Fruit fly (Drosophila melanogaster) whole organism, embryonic: ENCODE results near the gene CG42716.

Source experiments
- Asciz ChIP-seq: fragments of 200-800 bp; sonication (Bioruptor generic); optimal IDR thresholded peaks from 2 replicates; lab custom pipeline; 2017; ENCODE audit warnings: missing biosample characterization, mild to moderate bottlenecking, missing genetic modification characterization, missing genetic modification reagents
- Atf3 ChIP-seq: fragments of 200-800 bp; sonication (Bioruptor generic); optimal IDR thresholded peaks from 3 replicates; lab custom pipeline; 2016; ENCODE audit warnings: missing biosample characterization, missing genetic modification characterization
- CG10565 ChIP-seq: fragments of 200-800 bp; sonication (Bioruptor generic); optimal IDR thresholded peaks from 3 replicates; lab custom pipeline; 2016; ENCODE audit warnings: missing biosample characterization, mild to moderate bottlenecking, missing genetic modification characterization
- CG11093 ChIP-seq: fragments of 200-800 bp; sonication (Bioruptor generic); IDR thresholded peaks from 3 replicates; pipeline ENCODE4 v1.3.6; 2022; ENCODE audit warnings: missing biosample characterization, missing genetic modification characterization
- CG11696 ChIP-seq: fragments of 200-800 bp; sonication (Bioruptor generic); IDR thresholded peaks from 2 replicates; pipeline ENCODE4 v1.3.6; 2022; ENCODE audit warnings: missing biosample characterization, missing genetic modification characterization
- CG14860 ChIP-seq: fragments of 200-800 bp; sonication (Bioruptor generic); IDR thresholded peaks from 3 replicates; pipeline ENCODE4 v1.3.6; 2022; ENCODE audit warnings: missing biosample characterization, missing genetic modification characterization; ENCODE audit not compliant: partially characterized antibody
- CG15073 ChIP-seq: fragments of 200-800 bp; sonication (Bioruptor generic); optimal IDR thresholded peaks from 2 replicates; lab custom pipeline; 2016; ENCODE audit warnings: missing biosample characterization, missing genetic modification characterization
- CG17568 ChIP-seq: fragments of 200-800 bp; sonication (Bioruptor generic); optimal IDR thresholded peaks from 2 replicates; lab custom pipeline; 2018; ENCODE audit warnings: missing biosample characterization, mild to moderate bottlenecking, missing genetic modification characterization, moderate library complexity
- CG17612 ChIP-seq: fragments of 200-800 bp; sonication (Bioruptor generic); IDR thresholded peaks from 2 replicates; pipeline ENCODE4 v1.3.6; 2022; ENCODE audit warnings: missing biosample characterization, missing genetic modification characterization
- CG1792 ChIP-seq: fragments of 200-800 bp; sonication (Bioruptor generic); optimal IDR thresholded peaks from 2 replicates; lab custom pipeline; 2016; ENCODE audit warnings: missing biosample characterization, missing genetic modification characterization
- CG2129 ChIP-seq: fragments of 200-800 bp; sonication (Bioruptor generic); IDR thresholded peaks from 2 replicates; pipeline ENCODE4 v1.3.6; 2022; ENCODE audit warnings: missing biosample characterization, missing genetic modification characterization; ENCODE audit not compliant: partially characterized antibody
- CG4424 ChIP-seq: fragments of 200-800 bp; sonication (Bioruptor generic); optimal IDR thresholded peaks from 3 replicates; lab custom pipeline; 2016; ENCODE audit warnings: missing biosample characterization, missing genetic modification characterization
- CG4617 ChIP-seq: fragments of 200-800 bp; sonication (Bioruptor generic); optimal IDR thresholded peaks from 3 replicates; lab custom pipeline; 2016; ENCODE audit warnings: missing biosample characterization, missing genetic modification characterization, borderline replicate concordance
- CG4854 ChIP-seq: fragments of 200-800 bp; sonication (Bioruptor generic); optimal IDR thresholded peaks from 2 replicates; lab custom pipeline; 2016; ENCODE audit warnings: missing biosample characterization, missing genetic modification characterization, inconsistent platforms
- CG5245 ChIP-seq: fragments of 200-800 bp; sonication (Bioruptor generic); optimal IDR thresholded peaks from 3 replicates; lab custom pipeline; 2016; ENCODE audit warnings: missing biosample characterization, missing genetic modification characterization
- CG7556 ChIP-seq: fragments of 200-800 bp; sonication (Bioruptor generic); optimal IDR thresholded peaks from 2 replicates; lab custom pipeline; 2017; ENCODE audit warnings: missing biosample characterization, mild to moderate bottlenecking, missing genetic modification characterization
- Dbx ChIP-seq: fragments of 200-800 bp; sonication (Bioruptor generic); IDR thresholded peaks from 3 replicates; pipeline ENCODE4 v1.3.6; 2022; ENCODE audit warnings: missing biosample characterization, missing genetic modification characterization
- Deaf1 ChIP-seq: fragments of 200-800 bp; optimal IDR thresholded peaks from 3 replicates; lab custom pipeline; 2019; ENCODE audit warnings: missing biosample characterization, mild to moderate bottlenecking, missing genetic modification characterization, moderate library complexity
- Doc3 ChIP-seq: fragments of 200-800 bp; sonication (Bioruptor generic); IDR thresholded peaks from 3 replicates; pipeline ENCODE4 v1.3.6; 2022; ENCODE audit warnings: missing biosample characterization, missing genetic modification characterization; ENCODE audit not compliant: partially characterized antibody
- Ets97D ChIP-seq: fragments of 200-800 bp; sonication (Bioruptor generic); optimal IDR thresholded peaks from 3 replicates; lab custom pipeline; 2016; ENCODE audit warnings: missing biosample characterization, missing genetic modification characterization
- Gsc ChIP-seq: fragments of 200-800 bp; sonication (Bioruptor generic); IDR thresholded peaks from 2 replicates; pipeline ENCODE4 v1.3.6; 2022; ENCODE audit warnings: missing biosample characterization, missing genetic modification characterization
- Hmx ChIP-seq: fragments of 200-800 bp; sonication (Bioruptor generic); optimal IDR thresholded peaks from 2 replicates; lab custom pipeline; 2016; ENCODE audit warnings: missing biosample characterization, missing genetic modification characterization
- Hr3 ChIP-seq: fragments of 200-800 bp; sonication (Bioruptor generic); optimal IDR thresholded peaks from 3 replicates; lab custom pipeline; 2016; ENCODE audit warnings: missing biosample characterization, missing genetic modification characterization
- Lpt ChIP-seq: fragments of >200 bp; optimal IDR thresholded peaks from 2 replicates; lab custom pipeline; 2018; ENCODE audit warnings: missing biosample characterization, missing genetic modification characterization
- Sox102F ChIP-seq: fragments of 200-800 bp; sonication (Bioruptor generic); optimal IDR thresholded peaks from 2 replicates; lab custom pipeline; 2018; ENCODE audit warnings: missing biosample characterization, mild to moderate bottlenecking, missing genetic modification characterization, moderate library complexity
- Stat92E ChIP-seq, 3 experiments: fragments of >200 bp in 2 of 3; fragments of 200-800 bp in 1 of 3; sonication (Bioruptor generic) in 1 of 3; optimal IDR thresholded peaks; 2 replicates each; lab custom pipeline; 2017 to 2019; ENCODE audit warnings: missing biosample characterization in 3 of 3, missing genetic modification characterization in 3 of 3, mild to moderate bottlenecking in 1 of 3, moderate library complexity in 1 of 3
- Usf ChIP-seq: fragments of 200-800 bp; sonication (Bioruptor generic); optimal IDR thresholded peaks from 2 replicates; lab custom pipeline; 2017; ENCODE audit warnings: missing genotype, missing biosample characterization, missing genetic modification characterization
- ac ChIP-seq: fragments of 200-800 bp; sonication (Bioruptor generic); optimal IDR thresholded peaks from 3 replicates; lab custom pipeline; 2017; ENCODE audit warnings: missing biosample characterization, mild to moderate bottlenecking, missing genetic modification characterization
- az2 ChIP-seq: fragments of 200-800 bp; sonication (Bioruptor generic); optimal IDR thresholded peaks from 3 replicates; lab custom pipeline; 2016; ENCODE audit warnings: missing biosample characterization, missing genetic modification characterization
- dati ChIP-seq: fragments of 200-800 bp; sonication (Bioruptor generic); IDR thresholded peaks from 2 replicates; pipeline ENCODE4 v1.3.6; 2022; ENCODE audit warnings: missing biosample characterization, missing genetic modification characterization
- disco-r ChIP-seq: fragments of 200-800 bp; sonication (Bioruptor generic); optimal IDR thresholded peaks from 2 replicates; lab custom pipeline; 2016; ENCODE audit warnings: missing biosample characterization, missing genetic modification characterization
- dm ChIP-seq: fragments of 200-800 bp; sonication (Bioruptor generic); optimal IDR thresholded peaks from 3 replicates; lab custom pipeline; 2016; ENCODE audit warnings: missing biosample characterization, missing genetic modification characterization
- dmrt11E ChIP-seq: fragments of 200-800 bp; sonication (Bioruptor generic); optimal IDR thresholded peaks from 3 replicates; lab custom pipeline; 2018; ENCODE audit warnings: missing biosample characterization, mild to moderate bottlenecking, missing genetic modification characterization, moderate library complexity
- fd102C ChIP-seq: fragments of 200-800 bp; sonication (Bioruptor generic); optimal IDR thresholded peaks from 2 replicates; lab custom pipeline; 2018; ENCODE audit warnings: missing biosample characterization, mild to moderate bottlenecking, missing genetic modification characterization, moderate library complexity
- fd3F ChIP-seq: fragments of 200-800 bp; sonication (Bioruptor generic); optimal IDR thresholded peaks from 2 replicates; lab custom pipeline; 2018; ENCODE audit warnings: missing biosample characterization, mild to moderate bottlenecking, missing genetic modification characterization, moderate library complexity
- gem ChIP-seq: fragments of 200-800 bp; sonication (Bioruptor generic); optimal IDR thresholded peaks from 2 replicates; lab custom pipeline; 2019; ENCODE audit warnings: missing biosample characterization, mild to moderate bottlenecking, missing genetic modification characterization, moderate library complexity
- hb ChIP-seq: fragments of 200-800 bp; sonication (Bioruptor generic); IDR thresholded peaks from 3 replicates; pipeline ENCODE4 v1.3.6; 2022; ENCODE audit warnings: missing biosample characterization, missing genetic modification characterization; ENCODE audit not compliant: partially characterized antibody
- jing ChIP-seq: fragments of 200-800 bp; sonication (Bioruptor generic); optimal IDR thresholded peaks from 2 replicates; lab custom pipeline; 2018; ENCODE audit warnings: missing biosample characterization, mild to moderate bottlenecking, missing genetic modification characterization
- klu ChIP-seq: fragments of 200-800 bp; sonication (Bioruptor generic); IDR thresholded peaks from 2 replicates; pipeline ENCODE4 v1.3.6; 2022; ENCODE audit warnings: missing biosample characterization, missing genetic modification characterization
- lbe ChIP-seq: fragments of 200-800 bp; sonication (Bioruptor generic); optimal IDR thresholded peaks from 2 replicates; lab custom pipeline; 2016; ENCODE audit warnings: missing biosample characterization, mild to moderate bottlenecking, missing genetic modification characterization
- odd ChIP-seq: fragments of 200-800 bp; sonication (Bioruptor generic); optimal IDR thresholded peaks from 2 replicates; lab custom pipeline; 2017; ENCODE audit warnings: missing biosample characterization, mild to moderate bottlenecking, missing genetic modification characterization
- pb ChIP-seq: fragments of 200-800 bp; sonication (Bioruptor generic); optimal IDR thresholded peaks from 3 replicates; lab custom pipeline; 2016; ENCODE audit warnings: missing biosample characterization, missing genetic modification characterization
- pnt ChIP-seq: fragments of 200-800 bp; sonication (Bioruptor generic); optimal IDR thresholded peaks from 3 replicates; lab custom pipeline; 2016; ENCODE audit warnings: missing biosample characterization, missing genetic modification characterization
- repo ChIP-seq: fragments of 200-800 bp; sonication (Bioruptor generic); optimal IDR thresholded peaks from 2 replicates; lab custom pipeline; 2016; ENCODE audit warnings: missing biosample characterization, missing genetic modification characterization
- row ChIP-seq: fragments of 200-800 bp; sonication (Bioruptor generic); IDR thresholded peaks from 3 replicates; pipeline ENCODE4 v1.3.6; 2022; ENCODE audit warnings: missing biosample characterization, missing genetic modification characterization
- sens-2 ChIP-seq: fragments of 200-800 bp; sonication (Bioruptor generic); IDR thresholded peaks from 2 replicates; pipeline ENCODE4 v1.3.6; 2022; ENCODE audit warnings: missing biosample characterization, missing genetic modification characterization
- sna ChIP-seq: fragments of 200-800 bp; sonication (Bioruptor generic); IDR thresholded peaks from 2 replicates; pipeline ENCODE4 v1.3.6; 2022; ENCODE audit warnings: missing biosample characterization, missing genetic modification characterization; ENCODE audit not compliant: partially characterized antibody
- tna ChIP-seq: fragments of 200-800 bp; sonication (Bioruptor generic); IDR thresholded peaks from 2 replicates; pipeline ENCODE4 v1.3.6; 2022; ENCODE audit warnings: missing biosample characterization, missing genetic modification characterization; ENCODE audit not compliant: partially characterized antibody
- twi ChIP-seq: fragments of 200-800 bp; optimal IDR thresholded peaks from 2 replicates; lab custom pipeline; 2019; ENCODE audit warnings: missing biosample characterization, mild to moderate bottlenecking, missing genetic modification characterization, moderate library complexity
- yki ChIP-seq: fragments of >200 bp; optimal IDR thresholded peaks from 3 replicates; lab custom pipeline; 2018

Gene CG42716

DNA sequence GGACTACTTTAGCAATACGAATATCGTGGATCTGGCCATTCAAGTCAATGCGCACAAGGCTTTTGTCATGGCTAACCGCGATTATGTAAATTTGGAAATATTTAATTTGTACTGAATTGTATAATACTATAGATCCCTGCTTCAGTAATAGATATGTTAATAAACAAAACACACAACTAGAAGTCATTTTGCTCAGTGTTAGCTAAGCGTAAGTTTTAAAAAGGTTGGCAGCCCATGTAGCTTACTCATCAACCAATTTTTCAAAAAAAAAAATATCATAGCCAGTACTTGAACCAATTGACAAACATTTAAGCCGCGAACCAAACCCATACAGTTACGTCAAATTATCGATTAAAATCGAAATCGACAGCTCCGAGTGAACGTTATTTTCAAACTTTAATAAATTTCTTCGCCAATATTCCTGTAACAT is 3.5 kb downstream of the CG42716 start (continued):
- TF ChIP-seq klu (GFP tag; lab: Robert Waterston, UW) (no peak; the same call in 1 of the 2 replicates), CG17568 (GFP tag; lab: Kevin White, UChicago) (peak; percentile 70), CG4424 (GFP tag; lab: Kevin White, UChicago) (peak; percentile 74), CG4617 (GFP tag; lab: Kevin White, UChicago) (no peak), Doc3 (GFP tag; lab: Robert Waterston, UW) (no peak; the same call in 2 of the 3 replicates), Stat92E (GFP tag; optimal IDR thresholded peaks at IDR 0.05; lab: Kevin White, UChicago) (peak in 1 of 3 experiments; percentile 17), CG4854 (peak; percentile 65), CG11696 (GFP tag; lab: Robert Waterston, UW) (peak; percentile 66), lbe (GFP tag; lab: Kevin White, UChicago) (peak; percentile 18), sna (GFP tag; lab: Robert Waterston, UW) (no peak; the same call in 1 of the 2 replicates), Asciz (GFP tag; lab: Kevin White, UChicago) (peak; percentile 55), CG15073 (no peak), pb (GFP tag; lab: Kevin White, UChicago) (peak; percentile 52), Usf (GFP tag; lab: Kevin White, UChicago) (peak; percentile 28), fd3F (peak; percentile 47), Gsc (GFP tag; lab: Robert Waterston, UW) (no peak), row (GFP tag; lab: Robert Waterston, UW) (peak; percentile 80), yki (lab: Kevin White, UChicago) (peak; percentile 38), pnt (peak; percentile 54), CG11093 (GFP tag; lab: Robert Waterston, UW) (peak; percentile 33; the same call in 1 of the 3 replicates), disco-r (GFP tag; lab: Kevin White, UChicago) (no peak), jing (GFP tag; lab: Kevin White, UChicago) (peak; percentile 27), CG1792 (GFP tag; lab: Kevin White, UChicago) (peak; percentile 68), CG5245 (GFP tag; lab: Kevin White, UChicago) (peak; percentile 59), tna (GFP tag; lab: Robert Waterston, UW) (peak; percentile 37; the same call in 1 of the 2 replicates), twi (tag; lab: Kevin White, UChicago) (peak; percentile 22), dmrt11E (tag; lab: Kevin White, UChicago) (peak; percentile 58), CG2129 (GFP tag; lab: Robert Waterston, UW) (no peak), fd102C (peak; percentile 26), Lpt (GFP tag; lab: Kevin White, UChicago) (no peak), odd (GFP tag; lab: Kevin White, UChicago) (peak; percentile 65), Dbx (GFP tag; lab: Robert Waterston, UW) (peak; percentile 92), repo (GFP tag; lab: Kevin White, UChicago) (peak; percentile 73), Deaf1 (tag; lab: Kevin White, UChicago) (peak; percentile 41), hb (GFP tag; lab: Robert Waterston, UW) (peak; percentile 45; the same call in 1 of the 3 replicates), sens-2 (GFP tag; lab: Robert Waterston, UW) (peak; percentile 57; the same call in 1 of the 2 replicates), Hmx (GFP tag; lab: Kevin White, UChicago) (no peak), Ets97D (GFP tag; lab: Kevin White, UChicago) (peak; percentile 84), gem (tag; lab: Kevin White, UChicago) (peak; percentile 81), Sox102F (GFP tag; lab: Kevin White, UChicago) (peak; percentile 67), CG7556 (GFP tag; lab: Kevin White, UChicago) (peak; percentile 71), ac (GFP tag; lab: Kevin White, UChicago) (peak; percentile 71), Atf3 (GFP tag; lab: Kevin White, UChicago) (peak; percentile 64), CG10565 (GFP tag; lab: Kevin White, UChicago) (peak; percentile 65), Hr3 (GFP tag; lab: Kevin White, UChicago) (peak; percentile 64), dati (GFP tag; lab: Robert Waterston, UW) (peak; percentile 62; the same call in 1 of the 2 replicates), CG17612 (GFP tag; lab: Robert Waterston, UW) (peak; percentile 36; the same call in 1 of the 2 replicates), CG14860 (peak; percentile 65), dm (peak; percentile 36), az2 (peak; percentile 72)
